Worm (Caenorhabditis elegans) whole organism, late embryonic: ENCODE measurements around the gene H08J19.1.

Experiments used
- ama-1 ChIP-seq: fragments of 150-350 bp; optimal IDR thresholded peaks from 2 replicates; lab custom pipeline; 2014
- fkh-10 ChIP-seq: fragments of 150-350 bp; optimal IDR thresholded peaks from 2 replicates; lab custom pipeline; 2014; ENCODE audit warnings: missing biosample characterization, missing genetic modification reagents, missing genetic modification characterization
- hlh-15 ChIP-seq: sonication (generic microtip); optimal IDR thresholded peaks from 2 replicates; lab custom pipeline; 2016; ENCODE audit warnings: missing genetic modification characterization, missing compliant biosample characterization
- pha-4 ChIP-seq: fragments of 150-350 bp; optimal IDR thresholded peaks from 2 replicates; lab custom pipeline; 2018; ENCODE audit warnings: missing biosample characterization, missing genetic modification reagents, missing genetic modification characterization

ce11 chrX:15653196-15653595, 10.5 kb downstream of the H08J19.1 start:
- TF ChIP-seq pha-4 (tag; lab: Kevin White, UChicago): no peak
- TF ChIP-seq fkh-10 (GFP tag; lab: Kevin White, UChicago): no peak
- TF ChIP-seq hlh-15 (tag; lab: Kevin White, UChicago): no peak
- TF ChIP-seq ama-1 (lab: Kevin White, UChicago): no peak
